Fruit fly (Drosophila melanogaster) whole organism, pupa: ENCODE data around the gene CG8661.

Source experiments
- CG10348 ChIP-seq: fragments of 200-800 bp; sonication (Bioruptor generic); IDR thresholded peaks from 2 replicates; pipeline ENCODE4 v1.3.6; 2022; ENCODE audit warnings: missing biosample characterization, missing genetic modification characterization
- CG12605 ChIP-seq: fragments of 200-800 bp; sonication (Bioruptor generic); IDR thresholded peaks from 2 replicates; pipeline ENCODE4 v1.3.6; 2022; ENCODE audit warnings: missing biosample characterization, missing genetic modification characterization
- CG13204 ChIP-seq: fragments of 200-800 bp; sonication (Bioruptor generic); optimal IDR thresholded peaks from 2 replicates; lab custom pipeline; 2018; ENCODE audit warnings: missing biosample characterization, mild to moderate bottlenecking, missing genetic modification characterization, moderate library complexity
- CG34367 ChIP-seq: fragments of 200-800 bp; sonication (Bioruptor generic); optimal IDR thresholded peaks from 2 replicates; lab custom pipeline; 2018; ENCODE audit warnings: missing biosample characterization, mild to moderate bottlenecking, missing genetic modification characterization
- CG8301 ChIP-seq: fragments of 200-800 bp; sonication (Bioruptor generic); optimal IDR thresholded peaks from 2 replicates; lab custom pipeline; 2018; ENCODE audit warnings: missing biosample characterization, mild to moderate bottlenecking, missing genetic modification characterization
- D1 ChIP-seq: fragments of 200-800 bp; sonication (Bioruptor generic); optimal IDR thresholded peaks from 2 replicates; lab custom pipeline; 2018; ENCODE audit warnings: missing biosample characterization, mild to moderate bottlenecking, missing genetic modification characterization, moderate library complexity
- EcR ChIP-seq: fragments of 200-800 bp; sonication (Bioruptor generic); optimal IDR thresholded peaks from 3 replicates; lab custom pipeline; 2019; ENCODE audit warnings: missing biosample characterization, missing genetic modification characterization, mild to moderate bottlenecking, moderate library complexity, missing genetic modification reagents
- Pif1B ChIP-seq: fragments of 200-800 bp; sonication (Bioruptor generic); optimal IDR thresholded peaks from 3 replicates; lab custom pipeline; 2016; ENCODE audit warnings: missing biosample characterization, missing genetic modification characterization
- Snoo ChIP-seq: fragments of 200-800 bp; sonication (Bioruptor generic); optimal IDR thresholded peaks from 3 replicates; lab custom pipeline; 2017; ENCODE audit warnings: missing biosample characterization, mild to moderate bottlenecking, missing genetic modification characterization, inconsistent platforms
- fd96Ca ChIP-seq: fragments of 200-800 bp; sonication (Bioruptor generic); IDR thresholded peaks from 3 replicates; pipeline ENCODE4 v1.3.6; 2022; ENCODE audit warnings: missing biosample characterization, missing genetic modification characterization

DNA sequence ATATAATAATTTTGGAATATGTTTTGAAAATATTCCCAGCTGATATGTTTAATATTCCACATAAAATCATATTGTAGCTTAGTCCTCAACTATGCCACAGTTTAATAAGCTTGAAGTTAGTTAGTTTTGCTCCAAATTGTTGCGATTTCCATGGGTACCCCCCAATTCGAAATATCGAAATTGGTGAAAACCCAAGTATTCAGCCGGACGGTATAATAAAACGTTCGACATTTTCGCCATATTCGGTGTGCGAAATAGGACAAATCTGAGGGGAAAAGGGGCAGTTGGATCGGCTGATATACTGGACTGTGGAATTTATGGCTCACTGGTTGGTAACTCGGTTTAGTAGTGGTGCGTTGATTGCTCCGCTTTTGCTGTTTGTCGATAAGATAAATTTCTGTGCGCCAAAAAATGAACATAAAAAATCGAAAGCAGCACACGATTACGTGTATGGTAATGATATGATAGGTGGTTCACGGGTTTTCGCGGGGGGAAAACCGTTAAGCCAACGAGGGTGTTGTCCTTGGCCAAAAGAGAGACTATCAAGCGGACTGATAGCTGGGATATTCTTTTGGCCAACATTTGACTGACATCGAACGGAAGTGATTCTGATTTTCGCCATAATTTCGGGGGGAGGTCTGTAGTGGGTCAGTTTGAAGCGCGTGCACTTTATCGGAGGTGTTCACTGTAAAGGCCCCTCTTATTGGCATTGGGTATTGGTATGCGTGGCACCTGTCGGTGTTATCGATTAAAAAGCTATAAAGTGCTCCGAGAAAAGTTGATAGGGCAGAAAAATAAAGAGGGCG, 6.1 kb upstream of the CG8661 start:
- no peak for TF ChIP-seq CG10348 (GFP tag; lab: Robert Waterston, UW)
- TF ChIP-seq CG8301 (tag; lab: Kevin White, UChicago) = no peak
- TF ChIP-seq CG34367 (tag; lab: Kevin White, UChicago) = no peak
- TF ChIP-seq D1 (tag; lab: Kevin White, UChicago) = no peak
- no peak for TF ChIP-seq CG12605 (GFP tag; lab: Robert Waterston, UW)
- TF ChIP-seq Snoo (tag; lab: Kevin White, UChicago) = no peak
- TF ChIP-seq CG13204 = no peak
- TF ChIP-seq EcR (GFP tag; lab: Kevin White, UChicago) = no peak
- TF ChIP-seq fd96Ca = no peak
- no peak for TF ChIP-seq Pif1B (GFP tag; lab: Kevin White, UChicago)
